Worm (Caenorhabditis elegans) whole organism, late embryonic: Measurements from ENCODE around the gene clec-223.

Experiments used
- C38D4.7 ChIP-seq: fragments of 200-800 bp; sonication (Bioruptor generic); optimal IDR thresholded peaks from 2 replicates; lab custom pipeline; 2018; ENCODE audit warnings: mild to moderate bottlenecking, missing genetic modification characterization, moderate library complexity, missing compliant biosample characterization
- K02D7.2 ChIP-seq: sonication (generic microtip); optimal IDR thresholded peaks from 2 replicates; lab custom pipeline; 2017; ENCODE audit warnings: mild to moderate bottlenecking, missing genetic modification characterization, missing compliant biosample characterization
- K09A11.1 ChIP-seq: sonication (generic microtip); optimal IDR thresholded peaks from 2 replicates; lab custom pipeline; 2017; ENCODE audit warnings: antibody characterized with exemption, mild to moderate bottlenecking, missing genetic modification characterization, missing compliant biosample characterization; ENCODE audit not compliant: insufficient read depth
- ceh-14 ChIP-seq: sonication (generic microtip); optimal IDR thresholded peaks from 2 replicates; lab custom pipeline; 2016; ENCODE audit warnings: missing genotype, missing genetic modification characterization, missing compliant biosample characterization
- ceh-19 ChIP-seq: fragments of 200-800 bp; sonication (Bioruptor generic); optimal IDR thresholded peaks from 2 replicates; lab custom pipeline; 2018; ENCODE audit warnings: mild to moderate bottlenecking, missing genetic modification characterization, missing compliant biosample characterization
- ceh-22 ChIP-seq: sonication (generic microtip); optimal IDR thresholded peaks from 2 replicates; lab custom pipeline; 2017; ENCODE audit warnings: missing biosample characterization, missing genetic modification characterization
- ceh-24 ChIP-seq: sonication (generic microtip); optimal IDR thresholded peaks from 2 replicates; lab custom pipeline; 2016; ENCODE audit warnings: mild to moderate bottlenecking, missing genetic modification characterization, missing compliant biosample characterization
- ceh-31 ChIP-seq: sonication (generic microtip); optimal IDR thresholded peaks from 2 replicates; lab custom pipeline; 2016; ENCODE audit warnings: missing genetic modification characterization, missing compliant biosample characterization
- ceh-48 ChIP-seq: sonication (generic microtip); optimal IDR thresholded peaks from 2 replicates; lab custom pipeline; 2016; ENCODE audit warnings: missing genetic modification characterization, inconsistent platforms, missing compliant biosample characterization
- ceh-9 ChIP-seq: sonication (generic microtip); optimal IDR thresholded peaks from 2 replicates; lab custom pipeline; 2016; ENCODE audit warnings: mild to moderate bottlenecking, missing genetic modification characterization, inconsistent platforms, missing compliant biosample characterization
- che-1 ChIP-seq: sonication (generic microtip); optimal IDR thresholded peaks from 2 replicates; lab custom pipeline; 2016; ENCODE audit warnings: mild to moderate bottlenecking, missing genetic modification characterization, missing compliant biosample characterization
- elt-2 ChIP-seq: sonication (generic microtip); optimal IDR thresholded peaks from 2 replicates; lab custom pipeline; 2016; ENCODE audit warnings: missing genetic modification reagents, missing genetic modification characterization, missing compliant biosample characterization
- eyg-1 ChIP-seq: sonication (generic microtip); optimal IDR thresholded peaks from 2 replicates; lab custom pipeline; 2016; ENCODE audit warnings: missing genotype, missing genetic modification characterization, missing compliant biosample characterization
- fax-1 ChIP-seq: sonication (generic microtip); optimal IDR thresholded peaks from 2 replicates; lab custom pipeline; 2016; ENCODE audit warnings: missing genotype, missing genetic modification characterization, missing compliant biosample characterization
- fkh-10 ChIP-seq: fragments of 150-350 bp; optimal IDR thresholded peaks from 2 replicates; lab custom pipeline; 2014; ENCODE audit warnings: missing biosample characterization, missing genetic modification reagents, missing genetic modification characterization
- fkh-6 ChIP-seq: sonication (generic microtip); optimal IDR thresholded peaks from 2 replicates; lab custom pipeline; 2016; ENCODE audit warnings: missing genetic modification characterization, missing compliant biosample characterization
- hlh-13 ChIP-seq: fragments of 200-800 bp; sonication (Bioruptor generic); optimal IDR thresholded peaks from 2 replicates; lab custom pipeline; 2018; ENCODE audit warnings: mild to moderate bottlenecking, missing genetic modification characterization, missing compliant biosample characterization
- hlh-8 ChIP-seq: sonication (generic microtip); optimal IDR thresholded peaks from 2 replicates; lab custom pipeline; 2016; ENCODE audit warnings: missing genotype, missing genetic modification characterization, missing compliant biosample characterization
- lim-6 ChIP-seq: sonication (generic microtip); optimal IDR thresholded peaks from 2 replicates; lab custom pipeline; 2016; ENCODE audit warnings: missing genetic modification characterization, missing compliant biosample characterization
- lin-11 ChIP-seq: fragments of 200-800 bp; sonication (Bioruptor generic); optimal IDR thresholded peaks from 2 replicates; lab custom pipeline; 2018; ENCODE audit warnings: mild to moderate bottlenecking, missing genetic modification characterization, missing compliant biosample characterization
- mec-3 ChIP-seq: sonication (generic microtip); optimal IDR thresholded peaks from 2 replicates; lab custom pipeline; 2016; ENCODE audit warnings: borderline replicate concordance, missing genetic modification characterization, missing compliant biosample characterization
- nfya-1 ChIP-seq: sonication (generic microtip); optimal IDR thresholded peaks from 2 replicates; lab custom pipeline; 2017; ENCODE audit warnings: missing genetic modification characterization, mild to moderate bottlenecking, missing compliant biosample characterization, antibody characterized with exemption, moderate library complexity
- nhr-11 ChIP-seq: fragments of 150-350 bp; optimal IDR thresholded peaks from 2 replicates; lab custom pipeline; 2014; ENCODE audit warnings: missing biosample characterization, missing genetic modification characterization
- pha-4 ChIP-seq: fragments of 150-350 bp; optimal IDR thresholded peaks from 2 replicates; lab custom pipeline; 2018; ENCODE audit warnings: missing biosample characterization, missing genetic modification reagents, missing genetic modification characterization
- pqm-1 ChIP-seq: sonication (generic microtip); optimal IDR thresholded peaks from 2 replicates; lab custom pipeline; 2016; ENCODE audit warnings: missing genetic modification characterization, missing compliant biosample characterization
- sox-2 ChIP-seq: fragments of 200-800 bp; sonication (Bioruptor generic); IDR thresholded peaks from 2 replicates; pipeline ENCODE4 v1.3.6; 2022; ENCODE audit warnings: missing genetic modification reagents, missing genetic modification characterization, missing compliant biosample characterization
- syd-9 ChIP-seq: sonication (generic microtip); optimal IDR thresholded peaks from 2 replicates; lab custom pipeline; 2016; ENCODE audit warnings: mild to moderate bottlenecking, missing genetic modification characterization, moderate library complexity, missing compliant biosample characterization
- tbx-2 ChIP-seq: sonication (generic microtip); optimal IDR thresholded peaks from 2 replicates; lab custom pipeline; 2016; ENCODE audit warnings: missing genetic modification characterization, missing compliant biosample characterization
- tbx-7 ChIP-seq: sonication (generic microtip); optimal IDR thresholded peaks from 2 replicates; lab custom pipeline; 2016; ENCODE audit warnings: missing genotype, missing genetic modification characterization, missing compliant biosample characterization
- unc-42 ChIP-seq: sonication (generic microtip); optimal IDR thresholded peaks from 2 replicates; lab custom pipeline; 2016; ENCODE audit warnings: missing genotype, missing genetic modification characterization, missing compliant biosample characterization
- unc-55 ChIP-seq: sonication (generic microtip); optimal IDR thresholded peaks from 2 replicates; lab custom pipeline; 2017; ENCODE audit warnings: missing biosample characterization, missing genetic modification reagents, missing genetic modification characterization
- unc-86 ChIP-seq: sonication (generic microtip); optimal IDR thresholded peaks from 2 replicates; lab custom pipeline; 2016; ENCODE audit warnings: missing genetic modification characterization, missing compliant biosample characterization
- zip-5 ChIP-seq: sonication (generic microtip); optimal IDR thresholded peaks from 2 replicates; lab custom pipeline; 2016; ENCODE audit warnings: missing genetic modification characterization, missing compliant biosample characterization

Gene clec-223

ce11 chrV:11260622-11261021, 12.3 kb upstream of the clec-223 start, which contains the start of gene F07B10.7:
F07B10.7 (minus strand) TSS chrV:11260722.
- no peak for TF ChIP-seq zip-5 (tag; lab: Kevin White, UChicago)
- no peak for TF ChIP-seq hlh-13 (GFP tag; lab: Kevin White, UChicago)
- TF ChIP-seq ceh-22 (tag; lab: Kevin White, UChicago), result no peak
- TF ChIP-seq lin-11 (tag; lab: Kevin White, UChicago), result no peak
- TF ChIP-seq, all 69 proteins: peak for 0

- TF ChIP-seq C38D4.7 (GFP tag; lab: Kevin White, UChicago), result no peak
- no peak for TF ChIP-seq eyg-1 (tag; lab: Kevin White, UChicago)
- no peak for TF ChIP-seq unc-55 (GFP tag; lab: Kevin White, UChicago)
- TF ChIP-seq nhr-11 (tag; lab: Kevin White, UChicago), result no peak
- no peak for TF ChIP-seq pqm-1
- TF ChIP-seq syd-9 (tag; lab: Kevin White, UChicago), result no peak
Observed at ce11 chrV:11263025-11263424, 9.9 kb upstream of the clec-223 start, which contains the start of gene F07B10.4. F07B10.4 (minus strand) TSS chrV:11263125.

- TF ChIP-seq elt-2, result peak; percentile 78
- TF ChIP-seq hlh-13 (GFP tag; lab: Kevin White, UChicago), result no peak
Observed at ce11 chrV:11265482-11265881, 7.5 kb upstream of the clec-223 start, which contains the start of gene cln-3.1. cln-3.1 (minus strand) TSS chrV:11265652.

- TF ChIP-seq ceh-9 (no peak), ceh-14 (tag; lab: Kevin White, UChicago) (no peak), K09A11.1 (tag; lab: Kevin White, UChicago) (no peak)
- TF ChIP-seq, all 69 proteins: peak for 0
Observed at ce11 chrV:11266681-11267080, 6.3 kb upstream of the clec-223 start, which contains the start of gene str-116. str-116 (plus strand) TSS chrV:11266981.

ce11 chrV:11268791-11269190, 4.2 kb upstream of the clec-223 start, which contains the start of gene str-115:
str-115 (plus strand) TSS chrV:11269091.
- TF ChIP-seq hlh-13 (GFP tag; lab: Kevin White, UChicago), result no peak
- no peak for TF ChIP-seq ceh-31 (tag; lab: Kevin White, UChicago)
- no peak for TF ChIP-seq lim-6 (tag; lab: Kevin White, UChicago)
- TF ChIP-seq nfya-1, result no peak
- no peak for TF ChIP-seq mec-3 (tag; lab: Kevin White, UChicago)
- no peak for TF ChIP-seq zip-5 (tag; lab: Kevin White, UChicago)
- TF ChIP-seq lin-11 (tag; lab: Kevin White, UChicago), result no peak
- TF ChIP-seq fax-1 (tag; lab: Kevin White, UChicago), result no peak
- TF ChIP-seq unc-42 (tag; lab: Kevin White, UChicago), result no peak
- no peak for TF ChIP-seq ceh-9
- no peak for TF ChIP-seq tbx-2 (tag; lab: Kevin White, UChicago)
- no peak for TF ChIP-seq pha-4
- TF ChIP-seq ceh-48, result no peak

- TF ChIP-seq tbx-7 (tag; lab: Kevin White, UChicago) (no peak), K02D7.2 (tag; lab: Kevin White, UChicago) (no peak), ceh-9 (no peak), unc-55 (GFP tag; lab: Kevin White, UChicago) (no peak), lim-6 (tag; lab: Kevin White, UChicago) (no peak), unc-86 (tag; lab: Kevin White, UChicago) (no peak), fkh-10 (GFP tag; lab: Kevin White, UChicago) (no peak), hlh-8 (tag; lab: Kevin White, UChicago) (no peak), zip-5 (tag; lab: Kevin White, UChicago) (no peak), fkh-6 (tag; lab: Kevin White, UChicago) (no peak), ceh-19 (GFP tag; lab: Kevin White, UChicago) (no peak), pha-4 (no peak), che-1 (tag; lab: Kevin White, UChicago) (no peak), ceh-24 (tag; lab: Kevin White, UChicago) (no peak), sox-2 (no peak), ceh-14 (tag; lab: Kevin White, UChicago) (no peak), tbx-2 (tag; lab: Kevin White, UChicago) (no peak)
Observed at ce11 chrV:11271051-11271450, 1.9 kb upstream of the clec-223 start, which contains the start of gene clec-222. clec-222 (plus strand) TSS chrV:11271351.
